Fruit fly (Drosophila melanogaster): Measurements from ENCODE around the gene CG18170.
A peak's percentile ranks its signal among the peaks of the same experiment; 100 is the strongest.

Gene CG18170

DNA sequence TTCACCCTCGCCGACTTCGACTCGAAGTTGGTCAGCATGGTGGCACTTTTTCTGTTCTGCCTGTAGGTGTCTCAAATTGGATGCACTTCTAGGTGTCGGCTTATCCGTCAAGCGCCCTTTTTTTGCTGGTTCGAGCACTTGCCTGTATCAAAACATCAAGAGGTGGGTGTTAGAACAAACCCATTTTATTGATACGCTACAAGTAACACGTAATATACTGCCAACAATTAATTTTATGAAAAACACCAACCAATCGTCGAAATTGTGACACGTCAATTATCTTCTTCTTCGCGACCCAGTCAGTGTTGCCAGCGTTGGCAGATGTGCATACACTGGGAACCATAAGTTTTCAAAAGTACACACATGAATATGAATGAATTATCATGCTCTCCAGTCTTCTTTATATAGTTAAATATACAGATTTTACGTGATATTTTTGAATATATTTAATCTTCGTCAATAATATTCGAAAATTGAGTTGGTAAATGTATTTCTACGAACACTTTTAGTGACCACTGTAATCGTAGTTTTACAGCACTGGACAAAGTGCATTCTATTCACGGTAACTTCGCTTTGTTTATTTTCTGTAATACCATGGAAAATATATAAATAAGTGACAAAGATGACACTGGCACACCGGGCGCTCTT, 42.3 kb downstream of the CG18170 start, which contains the start of the genes alphaCOP and CG13919 (continued):
- TF ChIP-seq CG12391 (tag; optimal IDR thresholded peaks at IDR 0.05) (peak; percentile 98), z (GFP tag; IDR thresholded peaks at IDR 0.05) (no peak), Hmx (GFP tag; optimal IDR thresholded peaks at IDR 0.05) (peak; percentile 86), ase (GFP tag; IDR thresholded peaks at IDR 0.05) (peak; percentile 95), grn (GFP tag; optimal IDR thresholded peaks at IDR 0.05) (peak; percentile 85), CG13775 (GFP tag; optimal IDR thresholded peaks at IDR 0.05) (peak; percentile 96), CG7963 (GFP tag; IDR thresholded peaks at IDR 0.05; ENCODE audit: partially characterized antibody) (no peak), Dp (GFP tag; optimal IDR thresholded peaks at IDR 0.05) (peak; percentile 50), Mrtf (GFP tag; IDR thresholded peaks at IDR 0.05) (peak; percentile 95), maf-S (GFP tag; optimal IDR thresholded peaks at IDR 0.05) (peak; percentile 91), trem (tag; optimal IDR thresholded peaks at IDR 0.05) (peak; percentile 92), dysf (GFP tag; IDR thresholded peaks at IDR 0.05) (peak; percentile 97), ham (GFP tag; IDR thresholded peaks at IDR 0.05) (peak; percentile 92), chif (GFP tag; optimal IDR thresholded peaks at IDR 0.05) (peak; percentile 91 to 96), usp (GFP tag; optimal IDR thresholded peaks at IDR 0.05) (no peak), ab (GFP tag; optimal IDR thresholded peaks at IDR 0.05) (peak; percentile 90), sc (optimal IDR thresholded peaks at IDR 0.05) (no peak), sc (GFP tag; optimal IDR thresholded peaks at IDR 0.05) (peak; percentile 95), wek (GFP tag; optimal IDR thresholded peaks at IDR 0.05) (peak; percentile 70), cad (GFP tag; optimal IDR thresholded peaks at IDR 0.05) (no peak), CG7745 (tag; optimal IDR thresholded peaks at IDR 0.05) (peak; percentile 74), CG13424 (tag; optimal IDR thresholded peaks at IDR 0.05) (peak; percentile 97), CG8388 (GFP tag; optimal IDR thresholded peaks at IDR 0.05) (peak; percentile 100), CG17912 (GFP tag; optimal IDR thresholded peaks at IDR 0.05) (peak; percentile 84), tin (GFP tag; optimal IDR thresholded peaks at IDR 0.05) (peak; percentile 93), hbn (GFP tag; IDR thresholded peaks at IDR 0.05; ENCODE audit: partially characterized antibody) (0 out of 2 replicates have a peak, but pooled peaks have one; percentile 18), CG6813 (GFP tag; optimal IDR thresholded peaks at IDR 0.05) (peak; percentile 75), C15 (GFP tag; IDR thresholded peaks at IDR 0.05) (peak; percentile 91), Rx (GFP tag; IDR thresholded peaks at IDR 0.05) (peak; percentile 92), sna (GFP tag; IDR thresholded peaks at IDR 0.05; ENCODE audit: partially characterized antibody) (no peak), CG5953 (GFP tag; IDR thresholded peaks at IDR 0.05) (peak; percentile 97), Doc2 (GFP tag; IDR thresholded peaks at IDR 0.05) (peak; percentile 77), da (GFP tag; optimal IDR thresholded peaks at IDR 0.05) (peak; percentile 72), Trl (optimal IDR thresholded peaks at IDR 0.05) (no peak), Trl (GFP tag; optimal IDR thresholded peaks at IDR 0.05) (peak; percentile 92), CG4328 (GFP tag; optimal IDR thresholded peaks at IDR 0.05) (peak; percentile 85), CG4617 (GFP tag; optimal IDR thresholded peaks at IDR 0.05; ENCODE audit: borderline replicate concordance) (peak; percentile 98), jumu (GFP tag; optimal IDR thresholded peaks at IDR 0.05) (peak; percentile 85), CG3726 (GFP tag; IDR thresholded peaks at IDR 0.05) (peak; percentile 93), Bgb (GFP tag; IDR thresholded peaks at IDR 0.05; ENCODE audit: partially characterized antibody) (no peak), NC2β (GFP tag; optimal IDR thresholded peaks at IDR 0.05) (peak; percentile 88), B-H1 (GFP tag; IDR thresholded peaks at IDR 0.05) (peak; percentile 97), cas (GFP tag; IDR thresholded peaks at IDR 0.05) (peak; percentile 93), CG8290 (GFP tag; optimal IDR thresholded peaks at IDR 0.05) (peak; percentile 97), CG8290 (tag; optimal IDR thresholded peaks at IDR 0.05) (peak; percentile 79 to 85), CG18764 (GFP tag; optimal IDR thresholded peaks at IDR 0.05) (peak; percentile 88), CG2875 (GFP tag; optimal IDR thresholded peaks at IDR 0.05) (peak; percentile 89), jing (GFP tag; optimal IDR thresholded peaks at IDR 0.05) (peak; percentile 90), CG7271 (tag; optimal IDR thresholded peaks at IDR 0.05) (peak; percentile 92), Bteb2 (GFP tag; optimal IDR thresholded peaks at IDR 0.05) (peak; percentile 94), CG7372 (GFP tag; IDR thresholded peaks at IDR 0.05) (peak; percentile 97)

Measured in whole organism, embryonic.